Fruit fly (Drosophila melanogaster) whole organism, embryonic: ENCODE results near the gene Mzt1.

Experiments used
- Antp ChIP-seq: fragments of 200-800 bp; sonication (Bioruptor generic); optimal IDR thresholded peaks from 3 replicates; lab custom pipeline; 2016; ENCODE audit warnings: missing biosample characterization, missing genetic modification characterization
- CG10654 ChIP-seq: fragments of 200-800 bp; sonication (Bioruptor generic); optimal IDR thresholded peaks from 2 replicates; lab custom pipeline; 2016; ENCODE audit warnings: missing biosample characterization, missing genetic modification characterization
- CG12155 ChIP-seq: fragments of 200-800 bp; sonication (Bioruptor generic); optimal IDR thresholded peaks from 3 replicates; lab custom pipeline; 2016; ENCODE audit warnings: missing biosample characterization, missing genetic modification characterization
- CG12391 ChIP-seq: fragments of 200-800 bp; sonication (Bioruptor generic); optimal IDR thresholded peaks from 3 replicates; lab custom pipeline; 2018; ENCODE audit warnings: missing biosample characterization, mild to moderate bottlenecking, missing genetic modification characterization, moderate library complexity
- CG13424 ChIP-seq: fragments of 200-800 bp; sonication (Bioruptor generic); optimal IDR thresholded peaks from 2 replicates; lab custom pipeline; 2019; ENCODE audit warnings: missing biosample characterization, mild to moderate bottlenecking, missing genetic modification characterization, moderate library complexity
- CG16815 ChIP-seq: fragments of 200-800 bp; sonication (Bioruptor generic); optimal IDR thresholded peaks from 3 replicates; lab custom pipeline; 2017; ENCODE audit warnings: missing biosample characterization, mild to moderate bottlenecking, missing genetic modification characterization
- CG1792 ChIP-seq: fragments of 200-800 bp; sonication (Bioruptor generic); optimal IDR thresholded peaks from 2 replicates; lab custom pipeline; 2016; ENCODE audit warnings: missing biosample characterization, missing genetic modification characterization
- CG34376 ChIP-seq: fragments of 200-800 bp; sonication (Bioruptor generic); optimal IDR thresholded peaks from 2 replicates; lab custom pipeline; 2018; ENCODE audit warnings: missing biosample characterization, mild to moderate bottlenecking, missing genetic modification characterization
- CG3847 ChIP-seq: fragments of 200-800 bp; sonication (Bioruptor generic); IDR thresholded peaks from 2 replicates; pipeline ENCODE4 v1.3.6; 2022; ENCODE audit warnings: missing biosample characterization, missing genetic modification characterization
- CG4360 ChIP-seq: fragments of 200-800 bp; sonication (Bioruptor generic); IDR thresholded peaks from 2 replicates; pipeline ENCODE4 v1.3.6; 2022; ENCODE audit warnings: missing biosample characterization, missing genetic modification characterization
- CG6254 ChIP-seq: fragments of 200-800 bp; sonication (Bioruptor generic); optimal IDR thresholded peaks from 3 replicates; lab custom pipeline; 2017; ENCODE audit warnings: mild to moderate bottlenecking, missing biosample characterization, missing genetic modification reagents, missing genetic modification characterization
- CG6765 ChIP-seq: fragments of 200-800 bp; sonication (Bioruptor generic); optimal IDR thresholded peaks from 3 replicates; lab custom pipeline; 2017; ENCODE audit warnings: missing biosample characterization, mild to moderate bottlenecking, missing genetic modification characterization
- CG7839 ChIP-seq: fragments of 200-800 bp; sonication (Bioruptor generic); optimal IDR thresholded peaks from 3 replicates; lab custom pipeline; 2018; ENCODE audit warnings: missing biosample characterization, mild to moderate bottlenecking, missing genetic modification characterization, moderate library complexity
- CG8290 ChIP-seq, 3 experiments: fragments of 200-800 bp; sonication (Bioruptor generic); optimal IDR thresholded peaks; 2 replicates each; lab custom pipeline; 2016 to 2019; ENCODE audit warnings: missing biosample characterization in 3 of 3, missing genetic modification characterization in 3 of 3, mild to moderate bottlenecking in 2 of 3, moderate library complexity in 1 of 3
- CG8944 ChIP-seq: fragments of 200-800 bp; sonication (Bioruptor generic); optimal IDR thresholded peaks from 3 replicates; lab custom pipeline; 2016; ENCODE audit warnings: missing biosample characterization, missing genetic modification characterization
- Deaf1 ChIP-seq: fragments of 200-800 bp; optimal IDR thresholded peaks from 3 replicates; lab custom pipeline; 2019; ENCODE audit warnings: missing biosample characterization, mild to moderate bottlenecking, missing genetic modification characterization, moderate library complexity
- Dll ChIP-seq: fragments of 200-800 bp; sonication (Bioruptor generic); IDR thresholded peaks from 4 replicates; pipeline ENCODE4 v1.3.6; 2022; ENCODE audit warnings: missing biosample characterization, missing genetic modification characterization; ENCODE audit not compliant: partially characterized antibody
- Doc2 ChIP-seq: fragments of 200-800 bp; sonication (Bioruptor generic); IDR thresholded peaks from 2 replicates; pipeline ENCODE4 v1.3.6; 2022; ENCODE audit warnings: missing biosample characterization, missing genetic modification characterization
- Drgx ChIP-seq: fragments of 200-800 bp; sonication (Bioruptor generic); IDR thresholded peaks from 2 replicates; pipeline ENCODE4 v1.3.6; 2022; ENCODE audit warnings: missing biosample characterization, missing genetic modification characterization
- Fer2 ChIP-seq: fragments of 200-800 bp; sonication (Bioruptor generic); optimal IDR thresholded peaks from 2 replicates; lab custom pipeline; 2018; ENCODE audit warnings: missing biosample characterization, mild to moderate bottlenecking, missing genetic modification characterization, moderate library complexity
- HmgZ ChIP-seq: fragments of 200-800 bp; sonication (Bioruptor generic); optimal IDR thresholded peaks from 2 replicates; lab custom pipeline; 2018; ENCODE audit warnings: missing biosample characterization, mild to moderate bottlenecking, missing genetic modification characterization
- Hr78 ChIP-seq, 2 experiments: fragments of 200-800 bp in 1 of 2; fragments of >200 bp in 1 of 2; sonication (Bioruptor generic) in 1 of 2; optimal IDR thresholded peaks; 2 replicates each; lab custom pipeline; 2017 to 2019; ENCODE audit warnings: missing biosample characterization in 2 of 2, missing genetic modification characterization in 2 of 2, mild to moderate bottlenecking in 1 of 2, moderate library complexity in 1 of 2
- Jarid2 ChIP-seq: fragments of 200-800 bp; sonication (Bioruptor generic); optimal IDR thresholded peaks from 3 replicates; lab custom pipeline; 2017; ENCODE audit warnings: mild to moderate bottlenecking, missing biosample characterization, missing genetic modification reagents, missing genetic modification characterization
- MTF-1 ChIP-seq: fragments of 200-800 bp; sonication (Bioruptor generic); optimal IDR thresholded peaks from 2 replicates; lab custom pipeline; 2018; ENCODE audit warnings: missing biosample characterization, mild to moderate bottlenecking, missing genetic modification characterization, borderline replicate concordance
- Med ChIP-seq: fragments of 200-800 bp; sonication (Bioruptor generic); peaks from one replicate; lab custom pipeline; 2016; ENCODE audit warnings: missing biosample characterization, missing genetic modification characterization, mild to moderate bottlenecking, inconsistent platforms, moderate library complexity
- Mes4 ChIP-seq: fragments of 200-800 bp; sonication (Bioruptor generic); optimal IDR thresholded peaks from 2 replicates; lab custom pipeline; 2016; ENCODE audit warnings: missing biosample characterization, missing genetic modification characterization
- Rx ChIP-seq: fragments of 200-800 bp; sonication (Bioruptor generic); IDR thresholded peaks from 2 replicates; pipeline ENCODE4 v1.3.6; 2022; ENCODE audit warnings: missing biosample characterization, missing genetic modification characterization
- Stat92E ChIP-seq, 3 experiments: fragments of >200 bp in 2 of 3; fragments of 200-800 bp in 1 of 3; sonication (Bioruptor generic) in 1 of 3; optimal IDR thresholded peaks; 2 replicates each; lab custom pipeline; 2017 to 2019; ENCODE audit warnings: missing biosample characterization in 3 of 3, missing genetic modification characterization in 3 of 3, mild to moderate bottlenecking in 1 of 3, moderate library complexity in 1 of 3
- Trl ChIP-seq, 3 experiments: fragments of >200 bp in 2 of 3; fragments of 200-800 bp in 1 of 3; sonication (Bioruptor generic) in 1 of 3; optimal IDR thresholded peaks; 2 replicates in 1 of 3; 3 replicates in 2 of 3; lab custom pipeline; 2016 to 2017; ENCODE audit warnings: missing biosample characterization in 1 of 3, missing genetic modification characterization in 1 of 3
- Xrp1 ChIP-seq: fragments of 200-800 bp; sonication (Bioruptor generic); IDR thresholded peaks from 2 replicates; pipeline ENCODE4 v1.3.6; 2022; ENCODE audit warnings: missing biosample characterization, missing genetic modification characterization
- ab ChIP-seq: fragments of 200-800 bp; sonication (Bioruptor generic); optimal IDR thresholded peaks from 2 replicates; lab custom pipeline; 2016; ENCODE audit warnings: missing biosample characterization, missing genetic modification characterization
- abd-A ChIP-seq: fragments of 200-800 bp; sonication (Bioruptor generic); optimal IDR thresholded peaks from 3 replicates; lab custom pipeline; 2019; ENCODE audit warnings: missing biosample characterization, mild to moderate bottlenecking, missing genetic modification characterization, moderate library complexity
- ap ChIP-seq: fragments of 200-800 bp; sonication (Bioruptor generic); IDR thresholded peaks from 2 replicates; pipeline ENCODE4 v1.3.6; 2022; ENCODE audit warnings: missing biosample characterization, missing genetic modification characterization
- bcd ChIP-seq: fragments of 200-800 bp; sonication (Bioruptor generic); optimal IDR thresholded peaks from 2 replicates; lab custom pipeline; 2017; ENCODE audit warnings: missing biosample characterization, mild to moderate bottlenecking, missing genetic modification characterization
- chinmo ChIP-seq: fragments of 200-800 bp; sonication (Bioruptor generic); IDR thresholded peaks from 4 replicates; pipeline ENCODE4 v1.3.6; 2022; ENCODE audit warnings: missing biosample characterization, missing genetic modification characterization; ENCODE audit not compliant: partially characterized antibody
- crol ChIP-seq: fragments of 200-800 bp; sonication (Bioruptor generic); IDR thresholded peaks from 2 replicates; pipeline ENCODE4 v1.3.6; 2022; ENCODE audit warnings: missing biosample characterization, missing genetic modification characterization
- cwo ChIP-seq: fragments of 200-800 bp; sonication (Bioruptor generic); optimal IDR thresholded peaks from 3 replicates; lab custom pipeline; 2017; ENCODE audit warnings: missing biosample characterization, missing genetic modification characterization, mild to moderate bottlenecking, moderate library complexity, missing genetic modification reagents
- danr ChIP-seq: fragments of 200-800 bp; sonication (Bioruptor generic); IDR thresholded peaks from 2 replicates; pipeline ENCODE4 v1.3.6; 2022; ENCODE audit warnings: missing biosample characterization, missing genetic modification characterization
- en ChIP-seq: fragments of 200-800 bp; sonication (Bioruptor generic); optimal IDR thresholded peaks from 2 replicates; lab custom pipeline; 2016; ENCODE audit warnings: missing biosample characterization, missing genetic modification characterization
- nom ChIP-seq: fragments of 200-800 bp; sonication (Bioruptor generic); optimal IDR thresholded peaks from 2 replicates; lab custom pipeline; 2017; ENCODE audit warnings: missing biosample characterization, missing genetic modification characterization, mild to moderate bottlenecking, moderate library complexity, missing genetic modification reagents
- pita ChIP-seq: fragments of 200-800 bp; sonication (Bioruptor generic); optimal IDR thresholded peaks from 2 replicates; lab custom pipeline; 2017; ENCODE audit warnings: missing biosample characterization, mild to moderate bottlenecking, missing genetic modification characterization
- psq ChIP-seq: fragments of 200-800 bp; sonication (Bioruptor generic); optimal IDR thresholded peaks from 2 replicates; lab custom pipeline; 2017; ENCODE audit warnings: missing biosample characterization, missing genetic modification characterization
- sd ChIP-seq: fragments of 200-800 bp; sonication (Bioruptor generic); optimal IDR thresholded peaks from 3 replicates; lab custom pipeline; 2018; ENCODE audit warnings: missing biosample characterization, mild to moderate bottlenecking, missing genetic modification characterization, moderate library complexity
- slbo ChIP-seq: fragments of 200-800 bp; sonication (Bioruptor generic); IDR thresholded peaks from 2 replicates; pipeline ENCODE4 v1.3.6; 2022; ENCODE audit warnings: missing biosample characterization, missing genetic modification characterization
- sug ChIP-seq: fragments of 200-800 bp; optimal IDR thresholded peaks from 2 replicates; lab custom pipeline; 2019; ENCODE audit warnings: missing biosample characterization, mild to moderate bottlenecking, missing genetic modification characterization, moderate library complexity
- ttk ChIP-seq: fragments of 200-800 bp; sonication (Bioruptor generic); IDR thresholded peaks from 2 replicates; pipeline ENCODE4 v2.1.2; 2022; ENCODE audit warnings: missing biosample characterization, missing genetic modification characterization

Gene Mzt1

dm6 chr3L:2427151-2427550, 38.1 kb downstream of the Mzt1 start:
- TF ChIP-seq chinmo (GFP tag; lab: Robert Waterston, UW) = 0 out of 4 replicates have a peak, but pooled peaks have one; percentile 34
- no peak for TF ChIP-seq CG1792 (GFP tag; lab: Kevin White, UChicago)
- TF ChIP-seq CG6765 = no peak
- TF ChIP-seq CG16815 (GFP tag; lab: Kevin White, UChicago) = no peak
- TF ChIP-seq CG8944 (GFP tag; lab: Kevin White, UChicago) = no peak
- no peak for TF ChIP-seq danr (GFP tag; lab: Robert Waterston, UW)
- TF ChIP-seq pita (GFP tag; lab: Kevin White, UChicago) = no peak
- TF ChIP-seq bcd = no peak
- TF ChIP-seq Trl (optimal IDR thresholded peaks at IDR 0.05; lab: Kevin White, UChicago) = peak; percentile 20 to 54
- TF ChIP-seq Trl (GFP tag; optimal IDR thresholded peaks at IDR 0.05; lab: Kevin White, UChicago) = no peak
- no peak for TF ChIP-seq HmgZ (tag; lab: Kevin White, UChicago)
- TF ChIP-seq Hr78 (GFP tag; optimal IDR thresholded peaks at IDR 0.05; lab: Kevin White, UChicago) = peak in 1 of 2 experiments; percentile 83
- no peak for TF ChIP-seq abd-A
- no peak for TF ChIP-seq Mes4 (GFP tag; lab: Kevin White, UChicago)
- TF ChIP-seq CG3847 (GFP tag; lab: Robert Waterston, UW) = no peak
- no peak for TF ChIP-seq ap (GFP tag; lab: Robert Waterston, UW)

dm6 chr3L:2428488-2429302, 39.6 kb downstream of the Mzt1 start:
- TF ChIP-seq crol (GFP tag; lab: Robert Waterston, UW) (peak; percentile 42), slbo (GFP tag; lab: Robert Waterston, UW) (no peak), CG8290 (GFP tag; optimal IDR thresholded peaks at IDR 0.05; lab: Kevin White, UChicago) (no peak), CG8290 (tag; optimal IDR thresholded peaks at IDR 0.05; lab: Kevin White, UChicago) (peak in 1 of 2 experiments; percentile 22), sug (peak; percentile 22), en (GFP tag; lab: Kevin White, UChicago) (no peak), Jarid2 (peak; percentile 60), psq (GFP tag; lab: Kevin White, UChicago) (peak; percentile 26), Med (GFP tag; lab: Kevin White, UChicago) (peak; percentile 73), CG34376 (GFP tag; lab: Kevin White, UChicago) (peak; percentile 2), Xrp1 (GFP tag; lab: Robert Waterston, UW) (no peak), CG12391 (no peak), CG7839 (tag; lab: Kevin White, UChicago) (no peak), ab (GFP tag; lab: Kevin White, UChicago) (no peak), Drgx (peak; percentile 71), MTF-1 (GFP tag; lab: Kevin White, UChicago) (no peak), ttk (GFP tag; lab: Robert Waterston, UW) (no peak), pita (GFP tag; lab: Kevin White, UChicago) (no peak), CG6254 (no peak), CG12155 (GFP tag; lab: Kevin White, UChicago) (no peak), Deaf1 (tag; lab: Kevin White, UChicago) (peak; percentile 74), Antp (GFP tag; lab: Kevin White, UChicago) (no peak), sd (peak; percentile 23), CG4360 (0 out of 2 replicates have a peak, but pooled peaks have one; percentile 21), nom (GFP tag; lab: Kevin White, UChicago) (peak; percentile 69), Dll (no peak), Fer2 (tag; lab: Kevin White, UChicago) (no peak), Rx (no peak), Doc2 (GFP tag; lab: Robert Waterston, UW) (no peak), CG10654 (GFP tag; lab: Kevin White, UChicago) (no peak), Stat92E (GFP tag; optimal IDR thresholded peaks at IDR 0.05; lab: Kevin White, UChicago) (peak in 1 of 3 experiments; percentile 15), CG16815 (GFP tag; lab: Kevin White, UChicago) (no peak), HmgZ (tag; lab: Kevin White, UChicago) (no peak), CG13424 (tag; lab: Kevin White, UChicago) (no peak), cwo (peak; percentile 66)
